Worm (Caenorhabditis elegans) whole organism, young adult: ENCODE measurements around the gene cyp-33C11.

Experiments
- B0261.1 ChIP-seq: sonication (generic microtip); optimal IDR thresholded peaks from 2 replicates; lab custom pipeline; 2016; ENCODE audit warnings: mild to moderate bottlenecking, missing genetic modification characterization, moderate library complexity, missing compliant biosample characterization
- B0336.3 ChIP-seq: fragments of 200-800 bp; sonication (Bioruptor generic); IDR thresholded peaks from 2 replicates; pipeline ENCODE4 v1.3.6; 2022; ENCODE audit warnings: missing genetic modification characterization, missing compliant biosample characterization
- F22D6.2 ChIP-seq: sonication (generic microtip); optimal IDR thresholded peaks from 2 replicates; lab custom pipeline; 2016; ENCODE audit warnings: mild to moderate bottlenecking, missing genetic modification characterization, missing compliant biosample characterization
- F23B12.7 ChIP-seq: sonication (generic microtip); optimal IDR thresholded peaks from 2 replicates; lab custom pipeline; 2017; ENCODE audit warnings: missing genetic modification characterization, mild to moderate bottlenecking, missing compliant biosample characterization, antibody characterized with exemption, moderate library complexity; ENCODE audit not compliant: insufficient read depth
- F33H1.4 ChIP-seq: fragments of 200-800 bp; sonication (Bioruptor generic); IDR thresholded peaks from 2 replicates; pipeline ENCODE4 v1.3.6; 2022; ENCODE audit warnings: missing genetic modification reagents, missing genetic modification characterization, missing compliant biosample characterization
- F55B11.4 ChIP-seq: sonication (generic microtip); optimal IDR thresholded peaks from 2 replicates; lab custom pipeline; 2016; ENCODE audit warnings: missing compliant biosample characterization, missing genetic modification characterization, borderline replicate concordance; ENCODE audit not compliant: insufficient read depth
- T07F8.4 ChIP-seq: sonication (generic microtip); optimal IDR thresholded peaks from 2 replicates; lab custom pipeline; 2016; ENCODE audit warnings: mild to moderate bottlenecking, missing genetic modification characterization, moderate library complexity, missing compliant biosample characterization
- ZK185.1 ChIP-seq: sonication (generic microtip); optimal IDR thresholded peaks from 2 replicates; lab custom pipeline; 2016; ENCODE audit warnings: mild to moderate bottlenecking, missing genetic modification characterization, missing compliant biosample characterization; ENCODE audit not compliant: poor library complexity, severe bottlenecking
- akir-1 ChIP-seq: fragments of 200-800 bp; sonication (Bioruptor generic); optimal IDR thresholded peaks from 2 replicates; lab custom pipeline; 2018; ENCODE audit warnings: mild to moderate bottlenecking, missing genetic modification characterization, moderate library complexity, missing compliant biosample characterization
- ama-1 ChIP-seq, 3 experiments: fragments of 150-350 bp in 1 of 3; sonication (generic microtip) in 2 of 3; optimal IDR thresholded peaks; 2 replicates each; lab custom pipeline; 2014 to 2018; ENCODE audit warnings: missing biosample characterization in 2 of 3, missing genetic modification characterization in 2 of 3, missing genetic modification reagents in 2 of 3
- aptf-2 ChIP-seq: fragments of 200-800 bp; sonication (Bioruptor generic); conservative IDR thresholded peaks from 2 replicates; pipeline ENCODE4 v1.3.6; 2022; ENCODE audit warnings: missing genetic modification reagents, missing genetic modification characterization, missing compliant biosample characterization
- atf-7 ChIP-seq: sonication (generic microtip); optimal IDR thresholded peaks from 2 replicates; lab custom pipeline; 2017; ENCODE audit warnings: mild to moderate bottlenecking, missing genetic modification characterization, missing compliant biosample characterization
- athp-1 ChIP-seq: sonication (generic microtip); optimal IDR thresholded peaks from 2 replicates; lab custom pipeline; 2017; ENCODE audit warnings: mild to moderate bottlenecking, missing genetic modification characterization, missing compliant biosample characterization
- attf-3 ChIP-seq: fragments of 200-800 bp; sonication (Bioruptor generic); conservative IDR thresholded peaks from 2 replicates; pipeline ENCODE4 v1.3.6; 2022; ENCODE audit warnings: missing genetic modification reagents, missing genetic modification characterization, missing compliant biosample characterization
- bed-1 ChIP-seq: fragments of 200-800 bp; sonication (Bioruptor generic); IDR thresholded peaks from 2 replicates; pipeline ENCODE4 v1.3.6; 2022; ENCODE audit warnings: missing genetic modification reagents, missing genetic modification characterization, missing compliant biosample characterization
- ccch-3 ChIP-seq: fragments of 200-800 bp; sonication (Bioruptor generic); optimal IDR thresholded peaks from 2 replicates; lab custom pipeline; 2018; ENCODE audit warnings: mild to moderate bottlenecking, missing genetic modification characterization, missing compliant biosample characterization
- ceh-100 ChIP-seq: fragments of 200-800 bp; sonication (Bioruptor generic); IDR thresholded peaks from 2 replicates; pipeline ENCODE4 v1.3.6; 2022; ENCODE audit warnings: missing genetic modification reagents, missing genetic modification characterization, missing compliant biosample characterization
- ceh-27 ChIP-seq: fragments of 200-800 bp; sonication (Bioruptor generic); optimal IDR thresholded peaks from 2 replicates; lab custom pipeline; 2018; ENCODE audit warnings: mild to moderate bottlenecking, missing genetic modification characterization, moderate library complexity, missing compliant biosample characterization
- ceh-91 ChIP-seq: fragments of 200-800 bp; sonication (Bioruptor generic); IDR thresholded peaks from 2 replicates; pipeline ENCODE4 v1.3.6; 2022; ENCODE audit warnings: missing genetic modification reagents, missing genetic modification characterization, missing compliant biosample characterization
- die-1 ChIP-seq: sonication (generic microtip); optimal IDR thresholded peaks from 2 replicates; lab custom pipeline; 2016; ENCODE audit warnings: missing genotype, mild to moderate bottlenecking, missing genetic modification characterization, missing compliant biosample characterization
- dpl-1 ChIP-seq: fragments of 150-350 bp; optimal IDR thresholded peaks from 2 replicates; lab custom pipeline; 2014; ENCODE audit warnings: missing biosample characterization, missing genetic modification reagents, missing genetic modification characterization
- egrh-3 ChIP-seq: fragments of 200-800 bp; sonication (Bioruptor generic); IDR thresholded peaks from 2 replicates; pipeline ENCODE4 v1.3.6; 2022; ENCODE audit warnings: missing genetic modification reagents, missing genetic modification characterization, missing compliant biosample characterization
- ets-4 ChIP-seq: fragments of 200-800 bp; sonication (Bioruptor generic); optimal IDR thresholded peaks from 2 replicates; lab custom pipeline; 2018; ENCODE audit warnings: mild to moderate bottlenecking, missing genetic modification characterization, missing compliant biosample characterization
- fkh-3 ChIP-seq: sonication (generic microtip); optimal IDR thresholded peaks from 2 replicates; lab custom pipeline; 2016; ENCODE audit warnings: mild to moderate bottlenecking, missing genetic modification characterization, missing compliant biosample characterization
- him-1 ChIP-seq: sonication (generic microtip); optimal IDR thresholded peaks from 2 replicates; lab custom pipeline; 2016; ENCODE audit warnings: missing genotype, missing genetic modification reagents, missing genetic modification characterization, missing compliant biosample characterization
- hmg-1.2 ChIP-seq: fragments of 200-800 bp; sonication (Bioruptor generic); IDR thresholded peaks from 2 replicates; pipeline ENCODE4 v1.3.6; 2022; ENCODE audit warnings: missing genetic modification reagents, missing genetic modification characterization, missing compliant biosample characterization
- lag-1 ChIP-seq: fragments of 200-800 bp; sonication (Bioruptor generic); IDR thresholded peaks from 2 replicates; pipeline ENCODE4 v1.3.6; 2022; ENCODE audit warnings: missing genetic modification reagents, missing genetic modification characterization, missing compliant biosample characterization
- let-526 ChIP-seq: fragments of 200-800 bp; sonication (Bioruptor generic); IDR thresholded peaks from 2 replicates; pipeline ENCODE4 v1.3.6; 2022; ENCODE audit warnings: missing genetic modification reagents, missing genetic modification characterization, missing compliant biosample characterization
- let-607 ChIP-seq, 2 experiments: fragments of 200-800 bp in 1 of 2; sonication (Bioruptor generic) in 1 of 2; sonication (generic microtip) in 1 of 2; optimal IDR thresholded peaks; 2 replicates each; lab custom pipeline; 2016 to 2018; ENCODE audit warnings: mild to moderate bottlenecking in 2 of 2, missing compliant biosample characterization in 2 of 2, missing genetic modification characterization in 2 of 2, moderate library complexity in 2 of 2, missing genotype in 1 of 2
- lin-40 ChIP-seq: sonication (generic microtip); optimal IDR thresholded peaks from 2 replicates; lab custom pipeline; 2016; ENCODE audit warnings: missing genetic modification characterization, mild to moderate bottlenecking, missing compliant biosample characterization, missing genotype, missing genetic modification reagents
- lir-1 ChIP-seq: fragments of 200-800 bp; sonication (Bioruptor generic); conservative IDR thresholded peaks from 2 replicates; pipeline ENCODE4 v1.3.6; 2022; ENCODE audit warnings: missing genetic modification reagents, missing genetic modification characterization, missing compliant biosample characterization
- lsl-1 ChIP-seq: fragments of 200-800 bp; sonication (Bioruptor generic); optimal IDR thresholded peaks from 2 replicates; lab custom pipeline; 2018; ENCODE audit warnings: mild to moderate bottlenecking, missing genetic modification characterization, moderate library complexity, missing compliant biosample characterization
- madf-10 ChIP-seq: sonication (generic microtip); optimal IDR thresholded peaks from 2 replicates; lab custom pipeline; 2016; ENCODE audit warnings: mild to moderate bottlenecking, missing genetic modification characterization, missing compliant biosample characterization
- mes-4 ChIP-seq: sonication (generic microtip); optimal IDR thresholded peaks from 2 replicates; lab custom pipeline; 2016; ENCODE audit warnings: missing genotype, missing genetic modification characterization, missing compliant biosample characterization
- mxl-1 ChIP-seq: sonication (generic microtip); optimal IDR thresholded peaks from 2 replicates; lab custom pipeline; 2016; ENCODE audit warnings: missing genetic modification characterization, missing compliant biosample characterization
- nfya-1 ChIP-seq: sonication (generic microtip); optimal IDR thresholded peaks from 2 replicates; lab custom pipeline; 2017; ENCODE audit warnings: antibody characterized with exemption, missing compliant biosample characterization, missing genetic modification characterization, borderline replicate concordance; ENCODE audit not compliant: insufficient read depth
- pbrm-1 ChIP-seq: fragments of 200-800 bp; sonication (Bioruptor generic); IDR thresholded peaks from 2 replicates; pipeline ENCODE4 v1.3.6; 2022; ENCODE audit warnings: missing genetic modification reagents, missing genetic modification characterization, missing compliant biosample characterization
- pha-4 ChIP-seq: fragments of 150-350 bp; sonication (generic microtip); optimal IDR thresholded peaks from 2 replicates; lab custom pipeline; 2014; ENCODE audit warnings: missing biosample characterization, missing genetic modification reagents, missing genetic modification characterization
- rpc-1 ChIP-seq, 2 experiments: fragments of 150-350 bp in 1 of 2; sonication (generic microtip) in 1 of 2; optimal IDR thresholded peaks; 2 replicates each; lab custom pipeline; 2014 to 2018; ENCODE audit warnings: missing biosample characterization in 1 of 2, missing genetic modification characterization in 1 of 2, missing genetic modification reagents in 1 of 2, missing genotype in 1 of 2
- sea-2 ChIP-seq: fragments of 200-800 bp; sonication (Bioruptor generic); IDR thresholded peaks from 2 replicates; pipeline ENCODE4 v1.3.6; 2022; ENCODE audit warnings: missing genetic modification characterization, missing compliant biosample characterization
- snpc-1.3 ChIP-seq: sonication (generic microtip); optimal IDR thresholded peaks from 2 replicates; lab custom pipeline; 2017; ENCODE audit warnings: missing genetic modification characterization, mild to moderate bottlenecking, missing compliant biosample characterization, antibody characterized with exemption, moderate library complexity, missing genotype, missing genetic modification reagents; ENCODE audit not compliant: insufficient read depth
- somi-1 ChIP-seq: fragments of 200-800 bp; sonication (Bioruptor generic); optimal IDR thresholded peaks from 2 replicates; lab custom pipeline; 2018; ENCODE audit warnings: mild to moderate bottlenecking, missing genetic modification characterization, missing compliant biosample characterization
- tlf-1 ChIP-seq: fragments of 200-800 bp; sonication (Bioruptor generic); optimal IDR thresholded peaks from 2 replicates; lab custom pipeline; 2018; ENCODE audit warnings: mild to moderate bottlenecking, missing genetic modification characterization, missing compliant biosample characterization
- unc-62 ChIP-seq: fragments of 150-350 bp; optimal IDR thresholded peaks from 2 replicates; lab custom pipeline; 2014; ENCODE audit warnings: missing biosample characterization, missing genetic modification reagents, missing genetic modification characterization
- zfh-2 ChIP-seq: fragments of 200-800 bp; sonication (Bioruptor generic); conservative IDR thresholded peaks from 2 replicates; pipeline ENCODE4 v1.3.6; 2022; ENCODE audit warnings: missing genetic modification reagents, missing genetic modification characterization, missing compliant biosample characterization
- zim-3 ChIP-seq: sonication (generic microtip); optimal IDR thresholded peaks from 2 replicates; lab custom pipeline; 2017; ENCODE audit warnings: mild to moderate bottlenecking, missing genetic modification characterization, moderate library complexity, missing compliant biosample characterization
- ztf-28 ChIP-seq: fragments of 200-800 bp; sonication (Bioruptor generic); IDR thresholded peaks from 2 replicates; pipeline ENCODE4 v1.3.6; 2022; ENCODE audit warnings: missing genetic modification reagents, missing genetic modification characterization, missing compliant biosample characterization

The cyp-33C11 gene

ce11 chrV:723895-724352, 11.1 kb upstream of the cyp-33C11 start, which contains the start of gene fbxb-72 (continued):
- TF ChIP-seq lsl-1 (GFP tag; lab: Kevin White, UChicago) (no peak), ZK185.1 (peak; percentile 95), ceh-100 (no peak), somi-1 (GFP tag; lab: Kevin White, UChicago) (peak; percentile 73), unc-62 (GFP tag; lab: Kevin White, UChicago) (no peak), lin-40 (tag; lab: Kevin White, UChicago) (peak; percentile 75), nfya-1 (tag; lab: Kevin White, UChicago) (no peak), lag-1 (no peak), athp-1 (peak; percentile 74), ccch-3 (GFP tag; lab: Kevin White, UChicago) (no peak), F23B12.7 (tag; lab: Kevin White, UChicago) (peak; percentile 88), let-607 (tag; optimal IDR thresholded peaks at IDR 0.05; lab: Kevin White, UChicago) (no peak), attf-3 (GFP tag; lab: Robert Waterston, UW) (no peak), atf-7 (tag; lab: Kevin White, UChicago) (peak; percentile 66), zfh-2 (GFP tag; lab: Robert Waterston, UW) (no peak), egrh-3 (GFP tag; lab: Robert Waterston, UW) (no peak), pha-4 (tag; lab: Kevin White, UChicago) (peak; percentile 94), ceh-91 (no peak), let-526 (0 out of 2 replicates have a peak, but pooled peaks have one; percentile 11), mxl-1 (tag; lab: Kevin White, UChicago) (no peak), rpc-1 (optimal IDR thresholded peaks at IDR 0.05; lab: Kevin White, UChicago) (no peak), rpc-1 (tag; optimal IDR thresholded peaks at IDR 0.05; lab: Kevin White, UChicago) (no peak), B0336.3 (GFP tag; lab: Robert Waterston, UW) (peak; percentile 77), lir-1 (peak; percentile 58), aptf-2 (GFP tag; lab: Robert Waterston, UW) (no peak), B0261.1 (tag; lab: Kevin White, UChicago) (no peak), dpl-1 (GFP tag; lab: Kevin White, UChicago) (no peak), snpc-1.3 (tag; lab: Kevin White, UChicago) (peak; percentile 64), zim-3 (tag; lab: Kevin White, UChicago) (peak; percentile 46), ets-4 (GFP tag; lab: Kevin White, UChicago) (no peak), bed-1 (GFP tag; lab: Robert Waterston, UW) (no peak), sea-2 (GFP tag; lab: Robert Waterston, UW) (0 out of 2 replicates have a peak, but pooled peaks have one; percentile 9), hmg-1.2 (GFP tag; lab: Robert Waterston, UW) (peak; percentile 50), pbrm-1 (GFP tag; lab: Robert Waterston, UW) (peak; percentile 52), die-1 (tag; lab: Kevin White, UChicago) (no peak), ceh-27 (GFP tag; lab: Kevin White, UChicago) (peak; percentile 22), mes-4 (tag; lab: Kevin White, UChicago) (no peak), him-1 (no peak), F33H1.4 (no peak), akir-1 (GFP tag; lab: Kevin White, UChicago) (peak; percentile 25), fkh-3 (no peak), ama-1 (optimal IDR thresholded peaks at IDR 0.05; lab: Kevin White, UChicago) (peak; percentile 96), ama-1 (GFP tag; optimal IDR thresholded peaks at IDR 0.05; lab: Kevin White, UChicago) (no peak), F22D6.2 (tag; lab: Kevin White, UChicago) (peak; percentile 85), ztf-28 (no peak), madf-10 (tag; lab: Kevin White, UChicago) (peak; percentile 66), T07F8.4 (no peak), tlf-1 (GFP tag; lab: Kevin White, UChicago) (peak; percentile 89), F55B11.4 (tag; lab: Kevin White, UChicago) (no peak)
